Worm (Caenorhabditis elegans): Measurements from ENCODE around the gene grl-2.

- no peak for TF ChIP-seq unc-62 (GFP tag; optimal IDR thresholded peaks at IDR 0.05)
- TF ChIP-seq nhr-28 (tag; optimal IDR thresholded peaks at IDR 0.05), result no peak
- TF ChIP-seq lsy-2 (tag; optimal IDR thresholded peaks at IDR 0.05), result no peak
- no peak for TF ChIP-seq sox-4 (tag; optimal IDR thresholded peaks at IDR 0.05)
- no peak for TF ChIP-seq zag-1 (tag; optimal IDR thresholded peaks at IDR 0.05)
- TF ChIP-seq lin-39 (tag; optimal IDR thresholded peaks at IDR 0.05), result no peak
- TF ChIP-seq ces-1 (GFP tag; optimal IDR thresholded peaks at IDR 0.05), result no peak
- no peak for TF ChIP-seq nhr-71 (tag; optimal IDR thresholded peaks at IDR 0.05)
- no peak for TF ChIP-seq nhr-237 (tag; optimal IDR thresholded peaks at IDR 0.05)
Measured at ce11 chrV:12909544-12910157, 35.2 kb upstream of the grl-2 start, which contains the start of gene nid-1.
